Worm (Caenorhabditis elegans): ENCODE data around the gene act-3.

- TF ChIP-seq him-1 (tag; optimal IDR thresholded peaks at IDR 0.05) (no peak), dao-5 (tag; optimal IDR thresholded peaks at IDR 0.05) (no peak), W03F9.2 (tag; optimal IDR thresholded peaks at IDR 0.05) (no peak)
Observed at ce11 chrV:11080345-11081102, 6.2 kb upstream of the act-3 start, which contains the start of gene act-1.
